Fruit fly (Drosophila melanogaster) whole organism, embryonic: ENCODE results near the gene RpL35A.

Source experiments
- Adf1 ChIP-seq: fragments of 200-800 bp; sonication (Bioruptor generic); IDR thresholded peaks from 2 replicates; pipeline ENCODE4 v1.3.6; 2022; ENCODE audit warnings: missing biosample characterization, missing genetic modification characterization
- Atf-2 ChIP-seq: fragments of 200-800 bp; sonication (Bioruptor generic); optimal IDR thresholded peaks from 2 replicates; lab custom pipeline; 2016; ENCODE audit warnings: missing biosample characterization, missing genetic modification characterization
- BtbVII ChIP-seq: fragments of 200-800 bp; sonication (Bioruptor generic); optimal IDR thresholded peaks from 3 replicates; lab custom pipeline; 2017; ENCODE audit warnings: missing biosample characterization, mild to moderate bottlenecking, missing genetic modification characterization
- CG11456 ChIP-seq: fragments of 200-800 bp; sonication (Bioruptor generic); IDR thresholded peaks from 3 replicates; pipeline ENCODE4 v1.3.6; 2022; ENCODE audit warnings: missing biosample characterization, missing genetic modification characterization
- CG1233 ChIP-seq: fragments of 200-800 bp; sonication (Bioruptor generic); optimal IDR thresholded peaks from 4 replicates; lab custom pipeline; 2018; ENCODE audit warnings: missing biosample characterization, mild to moderate bottlenecking, missing genetic modification characterization
- CG12659 ChIP-seq: fragments of 200-800 bp; sonication (Bioruptor generic); optimal IDR thresholded peaks from 3 replicates; lab custom pipeline; 2017; ENCODE audit warnings: mild to moderate bottlenecking, missing biosample characterization, missing genetic modification reagents, missing genetic modification characterization
- CG13624 ChIP-seq: fragments of 200-800 bp; sonication (Bioruptor generic); optimal IDR thresholded peaks from 2 replicates; lab custom pipeline; 2016; ENCODE audit warnings: missing biosample characterization, missing genetic modification characterization
- CG13894 ChIP-seq: fragments of 200-800 bp; sonication (Bioruptor generic); optimal IDR thresholded peaks from 3 replicates; lab custom pipeline; 2018; ENCODE audit warnings: missing biosample characterization, mild to moderate bottlenecking, missing genetic modification characterization, moderate library complexity
- CG14441 ChIP-seq: fragments of 200-800 bp; sonication (Bioruptor generic); IDR thresholded peaks from 2 replicates; pipeline ENCODE4 v1.3.6; 2022; ENCODE audit warnings: missing biosample characterization, missing genetic modification characterization
- CG15011 ChIP-seq: fragments of 200-800 bp; sonication (Bioruptor generic); optimal IDR thresholded peaks from 3 replicates; lab custom pipeline; 2018; ENCODE audit warnings: missing biosample characterization, mild to moderate bottlenecking, missing genetic modification characterization
- CG17361 ChIP-seq: fragments of 200-800 bp; sonication (Bioruptor generic); IDR thresholded peaks from 3 replicates; pipeline ENCODE4 v1.3.6; 2022; ENCODE audit warnings: missing biosample characterization, missing genetic modification characterization
- CG17802 ChIP-seq: fragments of 200-800 bp; sonication (Bioruptor generic); optimal IDR thresholded peaks from 2 replicates; lab custom pipeline; 2018; ENCODE audit warnings: missing biosample characterization, mild to moderate bottlenecking, missing genetic modification characterization, moderate library complexity
- CG2120 ChIP-seq: fragments of 200-800 bp; sonication (Bioruptor generic); optimal IDR thresholded peaks from 3 replicates; lab custom pipeline; 2016; ENCODE audit warnings: missing biosample characterization, missing genetic modification characterization
- CG30020 ChIP-seq: fragments of 200-800 bp; optimal IDR thresholded peaks from 2 replicates; lab custom pipeline; 2019; ENCODE audit warnings: missing biosample characterization, mild to moderate bottlenecking, missing genetic modification characterization, moderate library complexity
- CG30403 ChIP-seq: fragments of 200-800 bp; sonication (Bioruptor generic); optimal IDR thresholded peaks from 3 replicates; lab custom pipeline; 2016; ENCODE audit warnings: missing biosample characterization, missing genetic modification characterization
- CG30431 ChIP-seq: fragments of 200-800 bp; sonication (Bioruptor generic); optimal IDR thresholded peaks from 2 replicates; lab custom pipeline; 2017; ENCODE audit warnings: missing biosample characterization, missing genetic modification characterization
- CG3407 ChIP-seq: fragments of 200-800 bp; sonication (Bioruptor generic); optimal IDR thresholded peaks from 2 replicates; lab custom pipeline; 2018; ENCODE audit warnings: missing biosample characterization, mild to moderate bottlenecking, missing genetic modification characterization
- CG4360 ChIP-seq: fragments of 200-800 bp; sonication (Bioruptor generic); IDR thresholded peaks from 2 replicates; pipeline ENCODE4 v1.3.6; 2022; ENCODE audit warnings: missing biosample characterization, missing genetic modification characterization
- CG6175 ChIP-seq: fragments of 200-800 bp; sonication (Bioruptor generic); IDR thresholded peaks from 3 replicates; pipeline ENCODE4 v1.3.6; 2022; ENCODE audit warnings: missing biosample characterization, missing genetic modification characterization
- CG6765 ChIP-seq: fragments of 200-800 bp; sonication (Bioruptor generic); optimal IDR thresholded peaks from 3 replicates; lab custom pipeline; 2017; ENCODE audit warnings: missing biosample characterization, mild to moderate bottlenecking, missing genetic modification characterization
- CG6854 ChIP-seq: fragments of 200-800 bp; sonication (Bioruptor generic); optimal IDR thresholded peaks from 3 replicates; lab custom pipeline; 2017; ENCODE audit warnings: missing biosample characterization, mild to moderate bottlenecking, missing genetic modification characterization
- CG7987 ChIP-seq: fragments of 200-800 bp; sonication (Bioruptor generic); optimal IDR thresholded peaks from 2 replicates; lab custom pipeline; 2018; ENCODE audit warnings: missing biosample characterization, mild to moderate bottlenecking, missing genetic modification characterization, moderate library complexity
- CG9797 ChIP-seq: fragments of 200-800 bp; sonication (Bioruptor generic); optimal IDR thresholded peaks from 3 replicates; lab custom pipeline; 2018; ENCODE audit warnings: missing biosample characterization, mild to moderate bottlenecking, missing genetic modification characterization
- CTCF ChIP-seq: fragments of 200-800 bp; sonication (Bioruptor generic); optimal IDR thresholded peaks from 2 replicates; lab custom pipeline; 2017; ENCODE audit warnings: missing biosample characterization, mild to moderate bottlenecking, missing genetic modification characterization, moderate library complexity
- Dad ChIP-seq: fragments of 200-800 bp; sonication (Bioruptor generic); optimal IDR thresholded peaks from 3 replicates; lab custom pipeline; 2016; ENCODE audit warnings: missing biosample characterization, missing genetic modification characterization
- Elba2 ChIP-seq: fragments of 200-800 bp; sonication (Bioruptor generic); optimal IDR thresholded peaks from 3 replicates; lab custom pipeline; 2016; ENCODE audit warnings: missing biosample characterization, missing genetic modification characterization
- Ets97D ChIP-seq: fragments of 200-800 bp; sonication (Bioruptor generic); optimal IDR thresholded peaks from 3 replicates; lab custom pipeline; 2016; ENCODE audit warnings: missing biosample characterization, missing genetic modification characterization
- Gsc ChIP-seq: fragments of 200-800 bp; sonication (Bioruptor generic); IDR thresholded peaks from 2 replicates; pipeline ENCODE4 v1.3.6; 2022; ENCODE audit warnings: missing biosample characterization, missing genetic modification characterization
- Hr3 ChIP-seq: fragments of 200-800 bp; sonication (Bioruptor generic); optimal IDR thresholded peaks from 3 replicates; lab custom pipeline; 2016; ENCODE audit warnings: missing biosample characterization, missing genetic modification characterization
- Hr51 ChIP-seq, 2 experiments: fragments of 200-800 bp; sonication (Bioruptor generic); optimal IDR thresholded peaks; 2 replicates in 1 of 2; 3 replicates in 1 of 2; lab custom pipeline; 2016 to 2018; ENCODE audit warnings: missing biosample characterization in 2 of 2, missing genetic modification characterization in 2 of 2, mild to moderate bottlenecking in 1 of 2, moderate library complexity in 1 of 2
- Lhr ChIP-seq: fragments of 200-800 bp; sonication (Bioruptor generic); optimal IDR thresholded peaks from 3 replicates; lab custom pipeline; 2017; ENCODE audit warnings: mild to moderate bottlenecking, missing biosample characterization, missing genetic modification reagents, missing genetic modification characterization
- MBD-R2 ChIP-seq: fragments of 200-800 bp; sonication (Bioruptor generic); IDR thresholded peaks from 2 replicates; pipeline ENCODE4 v1.3.6; 2022; ENCODE audit warnings: missing biosample characterization, missing genetic modification characterization
- Meics ChIP-seq: fragments of 200-800 bp; sonication (Bioruptor generic); optimal IDR thresholded peaks from 2 replicates; lab custom pipeline; 2017; ENCODE audit warnings: missing biosample characterization, mild to moderate bottlenecking, missing genetic modification characterization
- NfI ChIP-seq: fragments of 200-800 bp; sonication (Bioruptor generic); optimal IDR thresholded peaks from 3 replicates; lab custom pipeline; 2018; ENCODE audit warnings: missing biosample characterization, mild to moderate bottlenecking, missing genetic modification characterization, moderate library complexity
- Oaz ChIP-seq: fragments of 200-800 bp; sonication (Bioruptor generic); IDR thresholded peaks from 2 replicates; pipeline ENCODE4 v1.3.6; 2022; ENCODE audit warnings: missing biosample characterization, missing genetic modification characterization
- Sox102F ChIP-seq: fragments of 200-800 bp; sonication (Bioruptor generic); optimal IDR thresholded peaks from 2 replicates; lab custom pipeline; 2018; ENCODE audit warnings: missing biosample characterization, mild to moderate bottlenecking, missing genetic modification characterization, moderate library complexity
- Sry-δ ChIP-seq: fragments of 200-800 bp; sonication (Bioruptor generic); optimal IDR thresholded peaks from 2 replicates; lab custom pipeline; 2016; ENCODE audit warnings: missing biosample characterization, missing genetic modification characterization
- Usf ChIP-seq: fragments of 200-800 bp; sonication (Bioruptor generic); optimal IDR thresholded peaks from 2 replicates; lab custom pipeline; 2017; ENCODE audit warnings: missing genotype, missing biosample characterization, missing genetic modification characterization
- ap ChIP-seq: fragments of 200-800 bp; sonication (Bioruptor generic); IDR thresholded peaks from 2 replicates; pipeline ENCODE4 v1.3.6; 2022; ENCODE audit warnings: missing biosample characterization, missing genetic modification characterization
- ash1 ChIP-seq: fragments of 200-800 bp; sonication (Bioruptor generic); optimal IDR thresholded peaks from 2 replicates; lab custom pipeline; 2018; ENCODE audit warnings: missing biosample characterization, mild to moderate bottlenecking, missing genetic modification characterization
- bbx ChIP-seq: fragments of 200-800 bp; sonication (Bioruptor generic); IDR thresholded peaks from 2 replicates; pipeline ENCODE4 v1.3.6; 2022; ENCODE audit warnings: missing biosample characterization, missing genetic modification characterization; ENCODE audit not compliant: partially characterized antibody
- chif ChIP-seq, 2 experiments: fragments of 200-800 bp; sonication (Bioruptor generic); optimal IDR thresholded peaks; 3 replicates each; lab custom pipeline; 2016; ENCODE audit warnings: missing biosample characterization in 2 of 2, missing genetic modification characterization in 2 of 2
- dysf ChIP-seq: fragments of 200-800 bp; sonication (Bioruptor generic); IDR thresholded peaks from 3 replicates; pipeline ENCODE4 v1.3.6; 2022; ENCODE audit warnings: missing biosample characterization, missing genetic modification characterization
- exex ChIP-seq: fragments of 200-800 bp; sonication (Bioruptor generic); optimal IDR thresholded peaks from 4 replicates; lab custom pipeline; 2018; ENCODE audit warnings: missing biosample characterization, mild to moderate bottlenecking, missing genetic modification characterization, moderate library complexity
- fd102C ChIP-seq: fragments of 200-800 bp; sonication (Bioruptor generic); optimal IDR thresholded peaks from 2 replicates; lab custom pipeline; 2018; ENCODE audit warnings: missing biosample characterization, mild to moderate bottlenecking, missing genetic modification characterization, moderate library complexity
- gt ChIP-seq: fragments of 200-800 bp; sonication (Bioruptor generic); IDR thresholded peaks from 2 replicates; pipeline ENCODE4 v1.3.6; 2022; ENCODE audit warnings: missing biosample characterization, missing genetic modification characterization
- inv ChIP-seq: fragments of 200-800 bp; sonication (Bioruptor generic); IDR thresholded peaks from 2 replicates; pipeline ENCODE4 v1.3.6; 2022; ENCODE audit warnings: missing biosample characterization, missing genetic modification characterization; ENCODE audit not compliant: partially characterized antibody
- luna ChIP-seq: fragments of 200-800 bp; sonication (Bioruptor generic); optimal IDR thresholded peaks from 2 replicates; lab custom pipeline; 2016; ENCODE audit warnings: missing biosample characterization, missing genetic modification characterization
- nau ChIP-seq: fragments of 200-800 bp; sonication (Bioruptor generic); optimal IDR thresholded peaks from 3 replicates; lab custom pipeline; 2017; ENCODE audit warnings: missing biosample characterization, mild to moderate bottlenecking, missing genetic modification characterization, missing genetic modification reagents
- pum ChIP-seq: fragments of 200-800 bp; sonication (Bioruptor generic); optimal IDR thresholded peaks from 2 replicates; lab custom pipeline; 2016; ENCODE audit warnings: missing biosample characterization, missing genetic modification characterization
- stwl ChIP-seq: fragments of 200-800 bp; sonication (Bioruptor generic); optimal IDR thresholded peaks from 3 replicates; lab custom pipeline; 2018; ENCODE audit warnings: missing biosample characterization, mild to moderate bottlenecking, missing genetic modification characterization, moderate library complexity
- toy ChIP-seq: fragments of 200-800 bp; sonication (Bioruptor generic); IDR thresholded peaks from 2 replicates; pipeline ENCODE4 v1.3.6; 2022; ENCODE audit warnings: missing biosample characterization, missing genetic modification characterization
- tx ChIP-seq: fragments of 200-800 bp; sonication (Bioruptor generic); optimal IDR thresholded peaks from 2 replicates; lab custom pipeline; 2016; ENCODE audit warnings: missing biosample characterization, missing genetic modification characterization

The RpL35A gene

dm6 chr3R:5467619-5468018 is 718 bp upstream of the RpL35A start, which contains the start of gene POLDIP2 (continued):
- TF ChIP-seq CG12659 (GFP tag; lab: Kevin White, UChicago) (no peak), CG9797 (GFP tag; lab: Kevin White, UChicago) (no peak), Gsc (GFP tag; lab: Robert Waterston, UW) (no peak), MBD-R2 (GFP tag; lab: Robert Waterston, UW) (peak; percentile 56), CG4360 (GFP tag; lab: Robert Waterston, UW) (no peak), nau (GFP tag; lab: Kevin White, UChicago) (no peak), CG7987 (GFP tag; lab: Kevin White, UChicago) (peak; percentile 5), Elba2 (GFP tag; lab: Kevin White, UChicago) (no peak), chif (GFP tag; optimal IDR thresholded peaks at IDR 0.05; lab: Kevin White, UChicago) (no peak), tx (GFP tag; lab: Kevin White, UChicago) (no peak), CG30403 (GFP tag; lab: Kevin White, UChicago) (no peak), CG2120 (GFP tag; lab: Kevin White, UChicago) (peak; percentile 24), ash1 (GFP tag; lab: Kevin White, UChicago) (no peak), CTCF (no peak), CG13624 (no peak), Ets97D (GFP tag; lab: Kevin White, UChicago) (no peak), exex (tag; lab: Kevin White, UChicago) (no peak), Atf-2 (GFP tag; lab: Kevin White, UChicago) (no peak), inv (GFP tag; lab: Robert Waterston, UW) (no peak), CG30431 (GFP tag; lab: Kevin White, UChicago) (no peak), CG6765 (no peak), CG11456 (GFP tag; lab: Robert Waterston, UW) (no peak), Hr51 (GFP tag; optimal IDR thresholded peaks at IDR 0.05; lab: Kevin White, UChicago) (no peak), CG6175 (GFP tag; lab: Robert Waterston, UW) (no peak), bbx (GFP tag; lab: Robert Waterston, UW) (no peak), Hr3 (GFP tag; lab: Kevin White, UChicago) (no peak), CG30020 (tag; lab: Kevin White, UChicago) (no peak), Lhr (no peak), ap (GFP tag; lab: Robert Waterston, UW) (no peak), CG17361 (GFP tag; lab: Robert Waterston, UW) (0 out of 3 replicates have a peak, but pooled peaks have one; percentile 1), CG14441 (GFP tag; lab: Robert Waterston, UW) (no peak), pum (no peak), luna (no peak), CG17802 (no peak), CG15011 (GFP tag; lab: Kevin White, UChicago) (no peak), CG6854 (GFP tag; lab: Kevin White, UChicago) (no peak), Sry-δ (GFP tag; lab: Kevin White, UChicago) (no peak), BtbVII (GFP tag; lab: Kevin White, UChicago) (no peak), CG13894 (peak; percentile 10), Oaz (GFP tag; lab: Robert Waterston, UW) (no peak), NfI (GFP tag; lab: Kevin White, UChicago) (peak; percentile 16), CG3407 (GFP tag; lab: Kevin White, UChicago) (no peak), Meics (GFP tag; lab: Kevin White, UChicago) (no peak), Usf (GFP tag; lab: Kevin White, UChicago) (no peak), gt (GFP tag; lab: Robert Waterston, UW) (no peak), stwl (tag; lab: Kevin White, UChicago) (no peak), fd102C (GFP tag; lab: Kevin White, UChicago) (no peak), Adf1 (no peak), toy (no peak), Dad (GFP tag; lab: Kevin White, UChicago) (no peak), CG1233 (GFP tag; lab: Kevin White, UChicago) (no peak), Sox102F (no peak), dysf (GFP tag; lab: Robert Waterston, UW) (no peak)
